Fruit fly (Drosophila melanogaster): ENCODE data around the gene CG1523.

- TF ChIP-seq CG8478 (optimal IDR thresholded peaks at IDR 0.05) (no peak), CTCF (optimal IDR thresholded peaks at IDR 0.05) (no peak)
Observed at dm6 chr3R:28856829-28857228, 37.4 kb upstream of the CG1523 start.
